Worm (Caenorhabditis elegans): ENCODE measurements around the gene nsph-3.1.
"Not testable (repeated sequence)": the region's sequence is repeated elsewhere in the genome, so short reads cannot be mapped to it uniquely, and the experiment has no call there.

- not testable (repeated sequence) for TF ChIP-seq fkh-6 (tag; optimal IDR thresholded peaks at IDR 0.05); gmeb-2 (tag; optimal IDR thresholded peaks at IDR 0.05); unc-42 (tag; optimal IDR thresholded peaks at IDR 0.05); ama-1 (optimal IDR thresholded peaks at IDR 0.05); elt-2 (tag; optimal IDR thresholded peaks at IDR 0.05); nhr-232 (tag; optimal IDR thresholded peaks at IDR 0.05); ceh-14 (tag; optimal IDR thresholded peaks at IDR 0.05); hlh-15 (tag; optimal IDR thresholded peaks at IDR 0.05); ceh-9 (tag; optimal IDR thresholded peaks at IDR 0.05); unc-55 (GFP tag; optimal IDR thresholded peaks at IDR 0.05); ceh-19 (GFP tag; optimal IDR thresholded peaks at IDR 0.05); dve-1 (tag; optimal IDR thresholded peaks at IDR 0.05); nfya-1 (tag; optimal IDR thresholded peaks at IDR 0.05); ceh-34 (tag; optimal IDR thresholded peaks at IDR 0.05)
These were observed 5.3 kb downstream of the nsph-3.1 start, which contains the start of gene Y69E1A.4 for ce11 chrIV:10954955-10955354.

All from whole organism, late embryonic.